Fruit fly (Drosophila melanogaster) whole organism, pupa: ENCODE data around the gene Der-2.

Experiments used
- CG12605 ChIP-seq: fragments of 200-800 bp; sonication (Bioruptor generic); IDR thresholded peaks from 2 replicates; pipeline ENCODE4 v1.3.6; 2022; ENCODE audit warnings: missing biosample characterization, missing genetic modification characterization
- CG14655 ChIP-seq: fragments of 200-800 bp; sonication (Bioruptor generic); optimal IDR thresholded peaks from 3 replicates; lab custom pipeline; 2017; ENCODE audit warnings: mild to moderate bottlenecking, missing biosample characterization, missing genetic modification reagents, missing genetic modification characterization

DNA sequence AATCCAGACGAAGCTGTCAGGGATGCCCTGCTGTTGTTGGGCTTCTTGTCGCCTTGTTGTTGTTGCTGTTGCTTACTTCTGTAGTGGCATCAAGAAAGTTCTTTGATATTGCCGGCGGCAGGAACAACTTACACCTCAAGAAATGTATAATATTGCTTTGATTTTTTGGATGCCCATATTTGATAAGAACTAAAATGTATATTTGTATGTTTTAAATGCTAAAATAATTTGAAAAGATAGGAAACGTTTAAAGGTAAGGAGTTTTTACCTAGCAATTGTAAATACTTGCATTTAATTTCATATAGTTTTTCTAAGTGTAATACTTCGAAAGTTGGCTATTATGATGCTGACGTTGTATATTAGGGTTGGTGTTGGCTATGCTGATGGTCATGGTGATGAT, 26.1 kb upstream of the Der-2 start:
- TF ChIP-seq CG14655 (GFP tag; lab: Kevin White, UChicago) (no peak), CG12605 (GFP tag; lab: Robert Waterston, UW) (no peak)
